Worm (Caenorhabditis elegans): ENCODE results near the gene avr-15.

Gene avr-15

ce11 chrV:13462974-13463373 lies 48.5 kb downstream of the avr-15 start, which contains the start of gene frm-10 (continued):
- TF ChIP-seq T20F7.1 (GFP tag; optimal IDR thresholded peaks at IDR 0.05) = peak; percentile 80
- TF ChIP-seq ZK546.5 (tag; optimal IDR thresholded peaks at IDR 0.05) = no peak
- peak in 1 of 2 experiments; percentile 75 for TF ChIP-seq mdl-1 (tag; optimal IDR thresholded peaks at IDR 0.05)
- no peak for TF ChIP-seq F10B5.3 (tag; optimal IDR thresholded peaks at IDR 0.05)
- no peak for TF ChIP-seq saeg-2 (GFP tag; IDR thresholded peaks at IDR 0.05)
- no peak for TF ChIP-seq duxl-1 (tag; optimal IDR thresholded peaks at IDR 0.05; ENCODE audit: poor library complexity)
- no peak for TF ChIP-seq ces-1 (GFP tag; optimal IDR thresholded peaks at IDR 0.05)

ce11 chrV:13459323-13459722 lies 52.2 kb downstream of the avr-15 start, which contains the start of gene bath-39:
Gene bath-39 (plus strand): TSS chrV:13459459.
- TF ChIP-seq T20F7.1 (GFP tag; optimal IDR thresholded peaks at IDR 0.05) = peak; percentile 0
- no peak for TF ChIP-seq snpc-4 (tag; optimal IDR thresholded peaks at IDR 0.05)
- TF ChIP-seq rbr-2 (tag; optimal IDR thresholded peaks at IDR 0.05) = peak; percentile 3
- no peak for TF ChIP-seq Y105C5A.15 (GFP tag; IDR thresholded peaks at IDR 0.05)
- TF ChIP-seq dpl-1 (GFP tag; optimal IDR thresholded peaks at IDR 0.05) = peak; percentile 11
- TF ChIP-seq ceh-32 (tag; optimal IDR thresholded peaks at IDR 0.05; ENCODE audit: poor library complexity) = no peak
- peak; percentile 8 for TF ChIP-seq hlh-30 (tag; optimal IDR thresholded peaks at IDR 0.05; ENCODE audit: insufficient read depth)
- TF ChIP-seq lin-38 (GFP tag; IDR thresholded peaks at IDR 0.05) = no peak
- TF ChIP-seq nhr-48 (tag; optimal IDR thresholded peaks at IDR 0.05) = no peak
- no peak for TF ChIP-seq Y75B8A.6 (GFP tag; IDR thresholded peaks at IDR 0.05)
- TF ChIP-seq hmg-1.1 (GFP tag; IDR thresholded peaks at IDR 0.05) = no peak
- TF ChIP-seq mes-2 (tag; optimal IDR thresholded peaks at IDR 0.05; ENCODE audit: poor library complexity, severe bottlenecking) = peak; percentile 53
- TF ChIP-seq nhr-6 (tag; optimal IDR thresholded peaks at IDR 0.05) = peak; percentile 19
- peak; percentile 8 for TF ChIP-seq dve-1 (tag; optimal IDR thresholded peaks at IDR 0.05; ENCODE audit: insufficient read depth)
- TF ChIP-seq nhr-77 (tag; optimal IDR thresholded peaks at IDR 0.05) = no peak

ce11 chrV:13457858-13458257 lies 53.7 kb downstream of the avr-15 start, which contains the start of gene F25H9.2:
Gene F25H9.2 (plus strand): TSS chrV:13458083.
- TF ChIP-seq lin-13 (GFP tag; optimal IDR thresholded peaks at IDR 0.05) = no peak
- peak; percentile 35 for TF ChIP-seq dpl-1 (GFP tag; optimal IDR thresholded peaks at IDR 0.05)
- TF ChIP-seq nhr-6 (tag; optimal IDR thresholded peaks at IDR 0.05) = peak; percentile 52

- TF ChIP-seq nhr-48 (tag; optimal IDR thresholded peaks at IDR 0.05) (no peak), hmg-1.1 (GFP tag; IDR thresholded peaks at IDR 0.05) (no peak), ces-1 (GFP tag; optimal IDR thresholded peaks at IDR 0.05) (no peak), F49E8.2 (tag; optimal IDR thresholded peaks at IDR 0.05; ENCODE audit: borderline replicate concordance) (no peak), mep-1 (tag; optimal IDR thresholded peaks at IDR 0.05) (no peak), ztf-11 (tag; optimal IDR thresholded peaks at IDR 0.05) (no peak), mes-2 (tag; optimal IDR thresholded peaks at IDR 0.05; ENCODE audit: poor library complexity, severe bottlenecking) (no peak), lin-15B (tag; optimal IDR thresholded peaks at IDR 0.05) (no peak), lsy-2 (tag; optimal IDR thresholded peaks at IDR 0.05) (no peak), lin-1 (GFP tag; IDR thresholded peaks at IDR 0.05) (no peak), unc-39 (tag; optimal IDR thresholded peaks at IDR 0.05) (no peak), daf-16 (GFP tag; optimal IDR thresholded peaks at IDR 0.05) (no peak), daf-16 (tag; optimal IDR thresholded peaks at IDR 0.05) (no peak), spr-1 (tag; optimal IDR thresholded peaks at IDR 0.05) (no peak), php-3 (GFP tag; IDR thresholded peaks at IDR 0.05) (no peak), set-16 (GFP tag; IDR thresholded peaks at IDR 0.05) (no peak), lim-7 (GFP tag; IDR thresholded peaks at IDR 0.05) (no peak), F44E2.7 (GFP tag; IDR thresholded peaks at IDR 0.05) (no peak), F10B5.3 (tag; optimal IDR thresholded peaks at IDR 0.05) (no peak), pha-4 (GFP tag; IDR thresholded peaks at IDR 0.05) (no peak), pha-4 (tag; optimal IDR thresholded peaks at IDR 0.05) (no peak), dmd-8 (GFP tag; IDR thresholded peaks at IDR 0.05) (no peak)
These were observed 56.1 kb downstream of the avr-15 start, which contains the start of gene lurp-3 for ce11 chrV:13455448-13455847. Gene lurp-3 (plus strand): TSS chrV:13455748.
